Worm (Caenorhabditis elegans): ENCODE results near the gene Y46G5A.22.

Gene Y46G5A.22

ce11 chrII:12828863-12829262 lies 10.5 kb upstream of the Y46G5A.22 start, which contains the start of gene Y46G5A.23:
Y46G5A.23 (minus strand) TSS chrII:12828963.
- no peak for TF ChIP-seq ama-1 (optimal IDR thresholded peaks at IDR 0.05)
- TF ChIP-seq scrt-1 (GFP tag; IDR thresholded peaks at IDR 0.05), result no peak
- no peak for TF ChIP-seq ceh-13 (GFP tag; optimal IDR thresholded peaks at IDR 0.05)
- TF ChIP-seq aly-1 (tag; optimal IDR thresholded peaks at IDR 0.05), result no peak
- TF ChIP-seq B0310.2 (tag; optimal IDR thresholded peaks at IDR 0.05), result no peak
- no peak for TF ChIP-seq hmbx-1 (tag; optimal IDR thresholded peaks at IDR 0.05)
- no peak for TF ChIP-seq ceh-36 (tag; optimal IDR thresholded peaks at IDR 0.05)
- TF ChIP-seq hmg-4 (GFP tag; optimal IDR thresholded peaks at IDR 0.05), result no peak
- TF ChIP-seq tbx-11 (GFP tag; IDR thresholded peaks at IDR 0.05), result no peak
- TF ChIP-seq pes-1 (GFP tag; IDR thresholded peaks at IDR 0.05), result no peak
- no peak for TF ChIP-seq sea-1 (GFP tag; conservative IDR thresholded peaks at IDR 0.05)

ce11 chrII:12826752-12827151 lies 8.4 kb upstream of the Y46G5A.22 start, which contains the start of gene Y46G5A.38:
Y46G5A.38 (plus strand) TSS chrII:12827052.
- TF ChIP-seq sea-1 (GFP tag; conservative IDR thresholded peaks at IDR 0.05), result no peak
- TF ChIP-seq aly-1 (tag; optimal IDR thresholded peaks at IDR 0.05), result no peak
- no peak for TF ChIP-seq hmg-4 (GFP tag; optimal IDR thresholded peaks at IDR 0.05)
- no peak for TF ChIP-seq ceh-36 (tag; optimal IDR thresholded peaks at IDR 0.05)
- no peak for TF ChIP-seq F13C5.2 (tag; optimal IDR thresholded peaks at IDR 0.05)
- no peak for TF ChIP-seq scrt-1 (GFP tag; IDR thresholded peaks at IDR 0.05)
- TF ChIP-seq flt-1 (GFP tag; IDR thresholded peaks at IDR 0.05), result no peak
- TF ChIP-seq B0310.2 (tag; optimal IDR thresholded peaks at IDR 0.05), result no peak
- no peak for TF ChIP-seq ceh-13 (GFP tag; optimal IDR thresholded peaks at IDR 0.05)
- no peak for TF ChIP-seq tbx-37 (GFP tag; conservative IDR thresholded peaks at IDR 0.05)
- TF ChIP-seq pes-1 (GFP tag; IDR thresholded peaks at IDR 0.05), result no peak
- no peak for TF ChIP-seq tra-4 (tag; optimal IDR thresholded peaks at IDR 0.05)
- TF ChIP-seq tbx-11 (GFP tag; IDR thresholded peaks at IDR 0.05), result no peak

ce11 chrII:12824463-12824862 lies 6.1 kb upstream of the Y46G5A.22 start:
- no peak for TF ChIP-seq F13C5.2 (tag; optimal IDR thresholded peaks at IDR 0.05)
- TF ChIP-seq pes-1 (GFP tag; IDR thresholded peaks at IDR 0.05), result peak; percentile 16; the same call in 1 of the 2 replicates
- peak; percentile 94 for TF ChIP-seq ceh-36 (tag; optimal IDR thresholded peaks at IDR 0.05)

ce11 chrII:12823437-12823836 lies 5.0 kb upstream of the Y46G5A.22 start, which contains the start of gene Y46G5A.36:
Y46G5A.36 (plus strand) TSS chrII:12823679.
- TF ChIP-seq flt-1 (GFP tag; IDR thresholded peaks at IDR 0.05), result no peak
- no peak for TF ChIP-seq hmbx-1 (tag; optimal IDR thresholded peaks at IDR 0.05)
- no peak for TF ChIP-seq ceh-36 (tag; optimal IDR thresholded peaks at IDR 0.05)
- no peak for TF ChIP-seq B0310.2 (tag; optimal IDR thresholded peaks at IDR 0.05)
- no peak for TF ChIP-seq hnd-1 (tag; optimal IDR thresholded peaks at IDR 0.05)
- no peak for TF ChIP-seq ceh-13 (GFP tag; optimal IDR thresholded peaks at IDR 0.05)
- no peak for TF ChIP-seq hmg-4 (GFP tag; optimal IDR thresholded peaks at IDR 0.05)

ce11 chrII:12819979-12820378 lies 1.6 kb upstream of the Y46G5A.22 start:
- TF ChIP-seq ets-7 (tag; optimal IDR thresholded peaks at IDR 0.05), result no peak
- no peak for TF ChIP-seq F13C5.2 (tag; optimal IDR thresholded peaks at IDR 0.05)
- no peak for TF ChIP-seq tra-4 (tag; optimal IDR thresholded peaks at IDR 0.05)
- no peak for TF ChIP-seq pes-1 (GFP tag; IDR thresholded peaks at IDR 0.05)
- TF ChIP-seq ceh-36 (tag; optimal IDR thresholded peaks at IDR 0.05), result no peak
- no peak for TF ChIP-seq hmg-4 (GFP tag; optimal IDR thresholded peaks at IDR 0.05)
- no peak for TF ChIP-seq sea-1 (GFP tag; conservative IDR thresholded peaks at IDR 0.05)
- TF ChIP-seq scrt-1 (GFP tag; IDR thresholded peaks at IDR 0.05), result no peak
- no peak for TF ChIP-seq hmbx-1 (tag; optimal IDR thresholded peaks at IDR 0.05)
- TF ChIP-seq ceh-13 (GFP tag; optimal IDR thresholded peaks at IDR 0.05), result no peak
- no peak for TF ChIP-seq hnd-1 (tag; optimal IDR thresholded peaks at IDR 0.05)

ce11 chrII:12816412-12817146 lies 1.8 kb downstream of the Y46G5A.22 start, which contains the start of gene acl-7:
acl-7 (minus strand) TSS chrII:12816462.
- TF ChIP-seq tbx-11 (GFP tag; IDR thresholded peaks at IDR 0.05), result no peak
- TF ChIP-seq tra-4 (tag; optimal IDR thresholded peaks at IDR 0.05), result no peak
- no peak for TF ChIP-seq flt-1 (GFP tag; IDR thresholded peaks at IDR 0.05)
- no peak for TF ChIP-seq ets-7 (tag; optimal IDR thresholded peaks at IDR 0.05)
- no peak for TF ChIP-seq scrt-1 (GFP tag; IDR thresholded peaks at IDR 0.05)
- TF ChIP-seq ceh-36 (tag; optimal IDR thresholded peaks at IDR 0.05), result no peak
- TF ChIP-seq ama-1 (optimal IDR thresholded peaks at IDR 0.05), result no peak

- TF ChIP-seq tra-4 (tag; optimal IDR thresholded peaks at IDR 0.05) (no peak), pes-1 (GFP tag; IDR thresholded peaks at IDR 0.05) (no peak)
These were observed 5.1 kb downstream of the Y46G5A.22 start for ce11 chrII:12813253-12813652.

- no peak for TF ChIP-seq pes-1 (GFP tag; IDR thresholded peaks at IDR 0.05)
- TF ChIP-seq ceh-13 (GFP tag; optimal IDR thresholded peaks at IDR 0.05), result no peak
- TF ChIP-seq hnd-1 (tag; optimal IDR thresholded peaks at IDR 0.05), result no peak
- no peak for TF ChIP-seq hmbx-1 (tag; optimal IDR thresholded peaks at IDR 0.05)
- TF ChIP-seq hmg-4 (GFP tag; optimal IDR thresholded peaks at IDR 0.05), result no peak
- no peak for TF ChIP-seq ceh-36 (tag; optimal IDR thresholded peaks at IDR 0.05)
These were observed 7.7 kb downstream of the Y46G5A.22 start, which contains the start of gene Y46G5A.20 for ce11 chrII:12810709-12811108. Y46G5A.20 (plus strand) TSS chrII:12811009.

Data from whole organism, early embryonic.